Fruit fly (Drosophila melanogaster): ENCODE data around the gene robl37BC.

DNA sequence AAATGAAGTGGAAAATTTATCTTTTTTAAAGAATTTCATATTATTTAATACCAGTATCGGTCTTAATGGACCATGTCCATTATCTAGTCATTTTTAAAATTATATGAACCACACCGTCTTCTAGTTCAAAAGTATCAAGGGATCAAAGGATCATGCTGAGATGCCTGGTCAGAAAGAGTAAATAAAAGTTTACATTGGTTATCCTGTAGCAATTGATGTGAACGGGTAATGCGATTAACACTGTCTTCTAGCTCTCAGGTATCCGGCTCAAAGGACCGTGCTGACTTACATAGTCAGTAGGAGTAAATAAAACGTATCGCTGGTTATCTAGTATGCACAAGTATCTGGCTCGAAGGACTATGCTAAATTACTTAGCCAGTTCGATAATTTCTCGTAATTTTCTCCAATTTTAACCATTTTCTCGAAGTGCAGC, 8.5 kb downstream of the robl37BC start:
- TF ChIP-seq CTCF (optimal IDR thresholded peaks at IDR 0.05) (no peak), CG8478 (optimal IDR thresholded peaks at IDR 0.05) (no peak)
